Worm (Caenorhabditis elegans) whole organism, early embryonic: ENCODE measurements around the gene unc-17.

Experiments used
- B0310.2 ChIP-seq: sonication (generic microtip); optimal IDR thresholded peaks from 2 replicates; lab custom pipeline; 2016; ENCODE audit warnings: mild to moderate bottlenecking, missing genetic modification characterization, missing compliant biosample characterization
- F13C5.2 ChIP-seq: sonication (generic microtip); optimal IDR thresholded peaks from 2 replicates; lab custom pipeline; 2017; ENCODE audit warnings: mild to moderate bottlenecking, missing genetic modification characterization, inconsistent platforms, missing compliant biosample characterization
- ama-1 ChIP-seq: fragments of 150-350 bp; optimal IDR thresholded peaks from 2 replicates; lab custom pipeline; 2014
- ets-7 ChIP-seq: sonication (generic microtip); optimal IDR thresholded peaks from 2 replicates; lab custom pipeline; 2016; ENCODE audit warnings: missing genotype, missing genetic modification characterization, missing compliant biosample characterization
- flt-1 ChIP-seq: fragments of 200-800 bp; sonication (Bioruptor generic); IDR thresholded peaks from 2 replicates; pipeline ENCODE4 v1.3.6; 2022; ENCODE audit warnings: missing genetic modification characterization, missing compliant biosample characterization
- hmg-4 ChIP-seq: fragments of 200-800 bp; sonication (Bioruptor generic); optimal IDR thresholded peaks from 2 replicates; lab custom pipeline; 2018; ENCODE audit warnings: mild to moderate bottlenecking, missing genetic modification characterization, missing compliant biosample characterization
- hnd-1 ChIP-seq: sonication (generic microtip); optimal IDR thresholded peaks from 2 replicates; lab custom pipeline; 2016; ENCODE audit warnings: missing genetic modification characterization, missing compliant biosample characterization
- pes-1 ChIP-seq: fragments of 200-800 bp; sonication (Bioruptor generic); IDR thresholded peaks from 2 replicates; pipeline ENCODE4 v1.3.6; 2022; ENCODE audit warnings: missing genetic modification reagents, missing genetic modification characterization, missing compliant biosample characterization
- sea-1 ChIP-seq: fragments of 200-800 bp; sonication (Bioruptor generic); conservative IDR thresholded peaks from 2 replicates; pipeline ENCODE4 v1.3.6; 2022; ENCODE audit warnings: missing genetic modification characterization, missing compliant biosample characterization
- tbx-11 ChIP-seq: fragments of 200-800 bp; sonication (Bioruptor generic); IDR thresholded peaks from 2 replicates; pipeline ENCODE4 v1.3.6; 2022; ENCODE audit warnings: missing genetic modification characterization, missing compliant biosample characterization
- tbx-37 ChIP-seq: fragments of 200-800 bp; sonication (Bioruptor generic); conservative IDR thresholded peaks from 2 replicates; pipeline ENCODE4 v1.3.6; 2022; ENCODE audit warnings: missing genetic modification reagents, missing genetic modification characterization, missing compliant biosample characterization

- no peak for TF ChIP-seq B0310.2 (tag; lab: Kevin White, UChicago)
- TF ChIP-seq tbx-11 (GFP tag; lab: Robert Waterston, UW) = no peak
- TF ChIP-seq tbx-37 (GFP tag; lab: Robert Waterston, UW) = no peak
- TF ChIP-seq ama-1 = no peak
- TF ChIP-seq F13C5.2 (tag; lab: Kevin White, UChicago) = no peak
- TF ChIP-seq sea-1 (GFP tag; lab: Robert Waterston, UW) = no peak
- TF ChIP-seq flt-1 (GFP tag; lab: Robert Waterston, UW) = no peak
- TF ChIP-seq ets-7 (tag; lab: Kevin White, UChicago) = no peak
- no peak for TF ChIP-seq hmg-4
- TF ChIP-seq hnd-1 (tag; lab: Kevin White, UChicago) = no peak
- TF ChIP-seq pes-1 = no peak
These were observed 26.0 kb downstream of the unc-17 start, which contains the start of gene Y37E11B.5 for ce11 chrIV:3598452-3598851.
